Worm (Caenorhabditis elegans) whole organism, young adult: ENCODE measurements around the gene hlh-11.
A peak's percentile ranks its signal among the peaks of the same experiment; 100 is the strongest.

Source experiments
- B0336.3 ChIP-seq: fragments of 200-800 bp; sonication (Bioruptor generic); IDR thresholded peaks from 2 replicates; pipeline ENCODE4 v1.3.6; 2022; ENCODE audit warnings: missing genetic modification characterization, missing compliant biosample characterization
- C06A6.2 ChIP-seq: fragments of 200-800 bp; sonication (Bioruptor generic); conservative IDR thresholded peaks from 2 replicates; pipeline ENCODE4 v1.3.6; 2022; ENCODE audit warnings: missing genetic modification characterization, missing compliant biosample characterization
- C17E4.6 ChIP-seq: fragments of 200-800 bp; sonication (Bioruptor generic); IDR thresholded peaks from 2 replicates; pipeline ENCODE4 v1.3.6; 2022; ENCODE audit warnings: missing genetic modification reagents, missing genetic modification characterization, missing compliant biosample characterization
- D2030.7 ChIP-seq: fragments of 200-800 bp; sonication (Bioruptor generic); IDR thresholded peaks from 2 replicates; pipeline ENCODE4 v1.3.6; 2022; ENCODE audit warnings: missing genetic modification reagents, missing genetic modification characterization, missing compliant biosample characterization
- F33H1.4 ChIP-seq: fragments of 200-800 bp; sonication (Bioruptor generic); IDR thresholded peaks from 2 replicates; pipeline ENCODE4 v1.3.6; 2022; ENCODE audit warnings: missing genetic modification reagents, missing genetic modification characterization, missing compliant biosample characterization
- F37B4.10 ChIP-seq: fragments of 200-800 bp; sonication (Bioruptor generic); IDR thresholded peaks from 2 replicates; pipeline ENCODE4 v1.3.6; 2022; ENCODE audit warnings: missing genetic modification characterization, missing compliant biosample characterization
- F52B5.7 ChIP-seq: sonication (generic microtip); optimal IDR thresholded peaks from 2 replicates; lab custom pipeline; 2016; ENCODE audit warnings: mild to moderate bottlenecking, missing genetic modification characterization, missing compliant biosample characterization
- K11D2.4 ChIP-seq: fragments of 200-800 bp; sonication (Bioruptor generic); IDR thresholded peaks from 2 replicates; pipeline ENCODE4 v1.3.6; 2022; ENCODE audit warnings: missing genetic modification reagents, missing genetic modification characterization, missing compliant biosample characterization
- T26A5.8 ChIP-seq: sonication (generic microtip); optimal IDR thresholded peaks from 2 replicates; lab custom pipeline; 2016; ENCODE audit warnings: missing genetic modification characterization, missing compliant biosample characterization
- Y56A3A.18 ChIP-seq: fragments of 200-800 bp; sonication (Bioruptor generic); IDR thresholded peaks from 2 replicates; pipeline ENCODE4 v1.3.6; 2022; ENCODE audit warnings: missing genetic modification reagents, missing genetic modification characterization, missing compliant biosample characterization
- ZK185.1 ChIP-seq: sonication (generic microtip); optimal IDR thresholded peaks from 2 replicates; lab custom pipeline; 2016; ENCODE audit warnings: mild to moderate bottlenecking, missing genetic modification characterization, missing compliant biosample characterization; ENCODE audit not compliant: poor library complexity, severe bottlenecking
- akir-1 ChIP-seq: fragments of 200-800 bp; sonication (Bioruptor generic); optimal IDR thresholded peaks from 2 replicates; lab custom pipeline; 2018; ENCODE audit warnings: mild to moderate bottlenecking, missing genetic modification characterization, moderate library complexity, missing compliant biosample characterization
- ama-1 ChIP-seq, 3 experiments: fragments of 150-350 bp in 1 of 3; sonication (generic microtip) in 2 of 3; optimal IDR thresholded peaks; 2 replicates each; lab custom pipeline; 2014 to 2018; ENCODE audit warnings: missing biosample characterization in 2 of 3, missing genetic modification characterization in 2 of 3, missing genetic modification reagents in 2 of 3
- aptf-2 ChIP-seq: fragments of 200-800 bp; sonication (Bioruptor generic); conservative IDR thresholded peaks from 2 replicates; pipeline ENCODE4 v1.3.6; 2022; ENCODE audit warnings: missing genetic modification reagents, missing genetic modification characterization, missing compliant biosample characterization
- atf-7 ChIP-seq: sonication (generic microtip); optimal IDR thresholded peaks from 2 replicates; lab custom pipeline; 2017; ENCODE audit warnings: mild to moderate bottlenecking, missing genetic modification characterization, missing compliant biosample characterization
- attf-3 ChIP-seq: fragments of 200-800 bp; sonication (Bioruptor generic); conservative IDR thresholded peaks from 2 replicates; pipeline ENCODE4 v1.3.6; 2022; ENCODE audit warnings: missing genetic modification reagents, missing genetic modification characterization, missing compliant biosample characterization
- attf-6 ChIP-seq: fragments of 200-800 bp; sonication (Bioruptor generic); IDR thresholded peaks from 2 replicates; pipeline ENCODE4 v1.3.6; 2022; ENCODE audit warnings: missing genetic modification reagents, missing genetic modification characterization, missing compliant biosample characterization
- bed-1 ChIP-seq: fragments of 200-800 bp; sonication (Bioruptor generic); IDR thresholded peaks from 2 replicates; pipeline ENCODE4 v1.3.6; 2022; ENCODE audit warnings: missing genetic modification reagents, missing genetic modification characterization, missing compliant biosample characterization
- cebp-1 ChIP-seq, 2 experiments: fragments of 200-800 bp in 1 of 2; sonication (Bioruptor generic) in 1 of 2; sonication (generic microtip) in 1 of 2; IDR thresholded peaks in 1 of 2; optimal IDR thresholded peaks in 1 of 2; 2 replicates each; pipeline versions ENCODE4 v1.3.6 to Lab custom; 2017 to 2022; ENCODE audit warnings: missing compliant biosample characterization in 2 of 2, missing genetic modification characterization in 2 of 2, mild to moderate bottlenecking in 1 of 2, missing genetic modification reagents in 1 of 2, moderate library complexity in 1 of 2
- cebp-2 ChIP-seq: fragments of 200-800 bp; sonication (Bioruptor generic); IDR thresholded peaks from 2 replicates; pipeline ENCODE4 v1.3.6; 2022; ENCODE audit warnings: missing genetic modification characterization, missing compliant biosample characterization
- ceh-58 ChIP-seq: fragments of 200-800 bp; sonication (Bioruptor generic); IDR thresholded peaks from 2 replicates; pipeline ENCODE4 v1.3.6; 2022; ENCODE audit warnings: missing genetic modification characterization, missing compliant biosample characterization
- ceh-91 ChIP-seq: fragments of 200-800 bp; sonication (Bioruptor generic); IDR thresholded peaks from 2 replicates; pipeline ENCODE4 v1.3.6; 2022; ENCODE audit warnings: missing genetic modification reagents, missing genetic modification characterization, missing compliant biosample characterization
- dpff-1 ChIP-seq: sonication (generic microtip); optimal IDR thresholded peaks from 2 replicates; lab custom pipeline; 2017; ENCODE audit warnings: mild to moderate bottlenecking, missing genetic modification characterization, missing compliant biosample characterization
- dpl-1 ChIP-seq: fragments of 150-350 bp; optimal IDR thresholded peaks from 2 replicates; lab custom pipeline; 2014; ENCODE audit warnings: missing biosample characterization, missing genetic modification reagents, missing genetic modification characterization
- efl-1 ChIP-seq: fragments of 150-350 bp; optimal IDR thresholded peaks from 2 replicates; lab custom pipeline; 2014; ENCODE audit warnings: missing biosample characterization, missing genetic modification reagents, missing genetic modification characterization
- him-1 ChIP-seq: sonication (generic microtip); optimal IDR thresholded peaks from 2 replicates; lab custom pipeline; 2016; ENCODE audit warnings: missing genotype, missing genetic modification reagents, missing genetic modification characterization, missing compliant biosample characterization
- hsf-1 ChIP-seq: fragments of 200-800 bp; sonication (Bioruptor generic); IDR thresholded peaks from 2 replicates; pipeline ENCODE4 v1.3.6; 2022; ENCODE audit warnings: missing genetic modification reagents, missing genetic modification characterization, missing compliant biosample characterization
- let-526 ChIP-seq: fragments of 200-800 bp; sonication (Bioruptor generic); IDR thresholded peaks from 2 replicates; pipeline ENCODE4 v1.3.6; 2022; ENCODE audit warnings: missing genetic modification reagents, missing genetic modification characterization, missing compliant biosample characterization
- let-607 ChIP-seq, 2 experiments: fragments of 200-800 bp in 1 of 2; sonication (Bioruptor generic) in 1 of 2; sonication (generic microtip) in 1 of 2; optimal IDR thresholded peaks; 2 replicates each; lab custom pipeline; 2016 to 2018; ENCODE audit warnings: mild to moderate bottlenecking in 2 of 2, missing compliant biosample characterization in 2 of 2, missing genetic modification characterization in 2 of 2, moderate library complexity in 2 of 2, missing genotype in 1 of 2
- lin-35 ChIP-seq, 3 experiments: fragments of 150-350 bp in 2 of 3; sonication (generic microtip) in 1 of 3; optimal IDR thresholded peaks; 2 replicates each; lab custom pipeline; 2014 to 2018; ENCODE audit warnings: missing biosample characterization in 3 of 3, missing genetic modification characterization in 3 of 3, missing genetic modification reagents in 3 of 3
- lin-40 ChIP-seq: sonication (generic microtip); optimal IDR thresholded peaks from 2 replicates; lab custom pipeline; 2016; ENCODE audit warnings: missing genetic modification characterization, mild to moderate bottlenecking, missing compliant biosample characterization, missing genotype, missing genetic modification reagents
- madf-6 ChIP-seq: fragments of 200-800 bp; sonication (Bioruptor generic); IDR thresholded peaks from 2 replicates; pipeline ENCODE4 v1.3.6; 2022; ENCODE audit warnings: missing genetic modification reagents, missing genetic modification characterization, missing compliant biosample characterization
- madf-8 ChIP-seq: fragments of 200-800 bp; sonication (Bioruptor generic); conservative IDR thresholded peaks from 2 replicates; pipeline ENCODE4 v1.3.6; 2022; ENCODE audit warnings: missing genetic modification reagents, missing genetic modification characterization, missing compliant biosample characterization
- mcd-1 ChIP-seq: fragments of 200-800 bp; sonication (Bioruptor generic); IDR thresholded peaks from 2 replicates; pipeline ENCODE4 v1.3.6; 2022; ENCODE audit warnings: missing genetic modification reagents, missing genetic modification characterization, missing compliant biosample characterization
- mel-28 ChIP-seq: sonication (generic microtip); optimal IDR thresholded peaks from 2 replicates; lab custom pipeline; 2016; ENCODE audit warnings: borderline replicate concordance, mild to moderate bottlenecking, missing genetic modification characterization, missing compliant biosample characterization
- nfya-2 ChIP-seq: fragments of 200-800 bp; sonication (Bioruptor generic); IDR thresholded peaks from 2 replicates; pipeline ENCODE4 v1.3.6; 2022; ENCODE audit warnings: missing genetic modification reagents, missing genetic modification characterization, missing compliant biosample characterization
- nhr-179 ChIP-seq: sonication (generic microtip); optimal IDR thresholded peaks from 2 replicates; lab custom pipeline; 2016; ENCODE audit warnings: mild to moderate bottlenecking, missing genetic modification characterization, missing compliant biosample characterization
- pha-4 ChIP-seq: fragments of 150-350 bp; sonication (generic microtip); optimal IDR thresholded peaks from 2 replicates; lab custom pipeline; 2014; ENCODE audit warnings: missing biosample characterization, missing genetic modification reagents, missing genetic modification characterization
- rec-8 ChIP-seq, 2 experiments: sonication (generic microtip); optimal IDR thresholded peaks; 2 replicates each; lab custom pipeline; 2016; ENCODE audit warnings: mild to moderate bottlenecking in 2 of 2, missing genetic modification characterization in 2 of 2, missing genetic modification reagents in 2 of 2, missing genotype in 2 of 2, missing biosample characterization in 1 of 2, missing compliant biosample characterization in 1 of 2, moderate library complexity in 1 of 2
- sea-2 ChIP-seq: fragments of 200-800 bp; sonication (Bioruptor generic); IDR thresholded peaks from 2 replicates; pipeline ENCODE4 v1.3.6; 2022; ENCODE audit warnings: missing genetic modification characterization, missing compliant biosample characterization
- somi-1 ChIP-seq: fragments of 200-800 bp; sonication (Bioruptor generic); optimal IDR thresholded peaks from 2 replicates; lab custom pipeline; 2018; ENCODE audit warnings: mild to moderate bottlenecking, missing genetic modification characterization, missing compliant biosample characterization
- xnd-1 ChIP-seq: sonication (generic microtip); optimal IDR thresholded peaks from 2 replicates; lab custom pipeline; 2016; ENCODE audit warnings: missing genotype, missing genetic modification reagents, missing genetic modification characterization, missing compliant biosample characterization
- zfh-2 ChIP-seq: fragments of 200-800 bp; sonication (Bioruptor generic); conservative IDR thresholded peaks from 2 replicates; pipeline ENCODE4 v1.3.6; 2022; ENCODE audit warnings: missing genetic modification reagents, missing genetic modification characterization, missing compliant biosample characterization
- ztf-28 ChIP-seq: fragments of 200-800 bp; sonication (Bioruptor generic); IDR thresholded peaks from 2 replicates; pipeline ENCODE4 v1.3.6; 2022; ENCODE audit warnings: missing genetic modification reagents, missing genetic modification characterization, missing compliant biosample characterization
- ztf-3 ChIP-seq: fragments of 200-800 bp; sonication (Bioruptor generic); optimal IDR thresholded peaks from 2 replicates; lab custom pipeline; 2018; ENCODE audit warnings: mild to moderate bottlenecking, missing genetic modification characterization, missing compliant biosample characterization

hlh-11 gene

ce11 chrIII:9629855-9630254 is 10.3 kb downstream of the hlh-11 start, which contains the start of gene rpac-19 (continued):
- TF ChIP-seq pha-4 (tag; lab: Kevin White, UChicago), result peak; percentile 77
- TF ChIP-seq efl-1 (GFP tag; lab: Kevin White, UChicago), result peak; percentile 42
- peak; percentile 74 for TF ChIP-seq ama-1 (optimal IDR thresholded peaks at IDR 0.05; lab: Kevin White, UChicago)
- TF ChIP-seq ama-1 (GFP tag; optimal IDR thresholded peaks at IDR 0.05; lab: Kevin White, UChicago), result peak in 1 of 2 experiments; percentile 77
- TF ChIP-seq him-1 (tag; lab: Kevin White, UChicago), result peak; percentile 6
- TF ChIP-seq Y56A3A.18, result no peak
- peak; percentile 80 for TF ChIP-seq hsf-1 (GFP tag; lab: Robert Waterston, UW)
- no peak for TF ChIP-seq ztf-28 (GFP tag; lab: Robert Waterston, UW)
- peak; percentile 32 for TF ChIP-seq madf-8 (GFP tag; lab: Robert Waterston, UW)
- peak; percentile 58 for TF ChIP-seq xnd-1 (tag; lab: Kevin White, UChicago)
- TF ChIP-seq aptf-2 (GFP tag; lab: Robert Waterston, UW), result 0 out of 2 replicates have a peak, but pooled peaks have one; percentile 31
- no peak for TF ChIP-seq dpff-1 (tag; lab: Kevin White, UChicago)
- peak; percentile 53; the same call in 1 of the 2 replicates for TF ChIP-seq let-526
- no peak; the same call in 1 of the 2 replicates for TF ChIP-seq attf-3 (GFP tag; lab: Robert Waterston, UW)
- peak; percentile 20 for TF ChIP-seq ztf-3 (GFP tag; lab: Kevin White, UChicago)
- 0 out of 2 replicates have a peak, but pooled peaks have one; percentile 51 for TF ChIP-seq cebp-1 (GFP tag; IDR thresholded peaks at IDR 0.05; lab: Robert Waterston, UW)
- peak; percentile 83 for TF ChIP-seq cebp-1 (tag; optimal IDR thresholded peaks at IDR 0.05; lab: Kevin White, UChicago)
- peak; percentile 33; the same call in 1 of the 2 replicates for TF ChIP-seq K11D2.4
- peak; percentile 32; the same call in 1 of the 2 replicates for TF ChIP-seq D2030.7 (GFP tag; lab: Robert Waterston, UW)
- peak; percentile 10 for TF ChIP-seq dpl-1 (GFP tag; lab: Kevin White, UChicago)
- no peak for TF ChIP-seq bed-1
- peak; percentile 64 for TF ChIP-seq atf-7 (tag; lab: Kevin White, UChicago)
- no peak for TF ChIP-seq nfya-2 (GFP tag; lab: Robert Waterston, UW)
- TF ChIP-seq C06A6.2 (GFP tag; lab: Robert Waterston, UW), result peak; percentile 62; the same call in 1 of the 2 replicates
- no peak for TF ChIP-seq nhr-179 (tag; lab: Kevin White, UChicago)
- no peak for TF ChIP-seq F37B4.10 (GFP tag; lab: Robert Waterston, UW)
- peak; percentile 32 to 78 for TF ChIP-seq let-607 (tag; optimal IDR thresholded peaks at IDR 0.05; lab: Kevin White, UChicago)
- peak in 2 of 3 experiments; percentile 23 to 79 for TF ChIP-seq lin-35 (GFP tag; optimal IDR thresholded peaks at IDR 0.05; lab: Kevin White, UChicago)
- peak; percentile 80 for TF ChIP-seq madf-6 (GFP tag; lab: Robert Waterston, UW)
- peak; percentile 48; the same call in 1 of the 2 replicates for TF ChIP-seq C17E4.6 (GFP tag; lab: Robert Waterston, UW)
- no peak for TF ChIP-seq ceh-58 (GFP tag; lab: Robert Waterston, UW)

ce11 chrIII:9631117-9631655 is 11.7 kb downstream of the hlh-11 start, which contains the start of gene ubc-7:
Gene ubc-7 (minus strand): TSS chrIII:9631167.
- TF ChIP-seq F33H1.4 (GFP tag; lab: Robert Waterston, UW), result peak; percentile 97
- TF ChIP-seq mcd-1 (GFP tag; lab: Robert Waterston, UW), result peak; percentile 80
- peak; percentile 63 for TF ChIP-seq ZK185.1 (tag; lab: Kevin White, UChicago)
- peak; percentile 42; the same call in 1 of the 2 replicates for TF ChIP-seq B0336.3 (GFP tag; lab: Robert Waterston, UW)
- peak; percentile 96 for TF ChIP-seq efl-1 (GFP tag; lab: Kevin White, UChicago)
- TF ChIP-seq akir-1 (GFP tag; lab: Kevin White, UChicago), result no peak
- TF ChIP-seq cebp-2 (GFP tag; lab: Robert Waterston, UW), result no peak
- TF ChIP-seq rec-8 (tag; optimal IDR thresholded peaks at IDR 0.05; lab: Kevin White, UChicago), result no peak
- no peak for TF ChIP-seq sea-2 (GFP tag; lab: Robert Waterston, UW)
- no peak for TF ChIP-seq zfh-2 (GFP tag; lab: Robert Waterston, UW)
- TF ChIP-seq F52B5.7 (tag; lab: Kevin White, UChicago), result no peak
- no peak for TF ChIP-seq attf-6 (GFP tag; lab: Robert Waterston, UW)
- no peak for TF ChIP-seq ceh-58 (GFP tag; lab: Robert Waterston, UW)
- TF ChIP-seq mel-28 (tag; lab: Kevin White, UChicago), result no peak
- TF ChIP-seq T26A5.8 (tag; lab: Kevin White, UChicago), result no peak
- no peak for TF ChIP-seq Y56A3A.18
- peak; percentile 52 for TF ChIP-seq lin-40
- peak; percentile 50 to 91 (median 79) for TF ChIP-seq lin-35 (GFP tag; optimal IDR thresholded peaks at IDR 0.05; lab: Kevin White, UChicago)
- peak; percentile 23 for TF ChIP-seq atf-7 (tag; lab: Kevin White, UChicago)
- no peak for TF ChIP-seq somi-1
- peak; percentile 83 for TF ChIP-seq ceh-91
